Worm (Caenorhabditis elegans): ENCODE results near the gene vha-20.

vha-20 gene

DNA sequence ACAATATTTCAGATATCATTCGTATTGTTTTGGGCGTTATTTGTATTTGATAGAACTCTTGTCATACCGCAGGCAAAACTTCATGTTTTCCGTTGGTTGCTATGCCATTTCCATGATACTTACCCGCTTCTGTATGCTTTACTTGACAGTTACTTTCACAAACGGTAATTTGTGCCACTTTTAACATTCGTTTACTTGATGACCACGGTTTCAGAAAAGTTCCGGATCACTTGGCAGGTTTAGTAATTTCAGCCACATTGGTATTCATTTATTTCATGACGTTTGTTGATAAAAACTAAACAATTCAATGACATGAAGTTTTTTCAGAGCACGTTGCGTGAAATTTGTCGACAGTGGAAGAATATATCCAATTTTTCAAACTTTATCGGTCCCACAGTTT lies 15.2 kb upstream of the vha-20 start:
- TF ChIP-seq madf-2 (tag; optimal IDR thresholded peaks at IDR 0.05) (no peak), pqm-1 (tag; optimal IDR thresholded peaks at IDR 0.05) (no peak), ceh-18 (tag; optimal IDR thresholded peaks at IDR 0.05) (no peak), ets-4 (tag; optimal IDR thresholded peaks at IDR 0.05) (no peak), F13H6.1 (tag; optimal IDR thresholded peaks at IDR 0.05) (no peak), ceh-48 (tag; optimal IDR thresholded peaks at IDR 0.05) (no peak), sox-2 (GFP tag; IDR thresholded peaks at IDR 0.05) (no peak), nhr-232 (tag; optimal IDR thresholded peaks at IDR 0.05) (no peak), sdc-2 (tag; optimal IDR thresholded peaks at IDR 0.05) (no peak), ceh-14 (tag; optimal IDR thresholded peaks at IDR 0.05) (no peak), elt-4 (tag; optimal IDR thresholded peaks at IDR 0.05) (no peak), C08G9.2 (tag; optimal IDR thresholded peaks at IDR 0.05) (no peak), fkh-10 (GFP tag; optimal IDR thresholded peaks at IDR 0.05) (no peak), ceh-34 (tag; optimal IDR thresholded peaks at IDR 0.05) (no peak), hlh-13 (GFP tag; optimal IDR thresholded peaks at IDR 0.05) (no peak), dve-1 (tag; optimal IDR thresholded peaks at IDR 0.05) (no peak), ceh-22 (tag; optimal IDR thresholded peaks at IDR 0.05) (no peak), ceh-19 (GFP tag; optimal IDR thresholded peaks at IDR 0.05) (no peak), hlh-8 (tag; optimal IDR thresholded peaks at IDR 0.05) (no peak)

DNA sequence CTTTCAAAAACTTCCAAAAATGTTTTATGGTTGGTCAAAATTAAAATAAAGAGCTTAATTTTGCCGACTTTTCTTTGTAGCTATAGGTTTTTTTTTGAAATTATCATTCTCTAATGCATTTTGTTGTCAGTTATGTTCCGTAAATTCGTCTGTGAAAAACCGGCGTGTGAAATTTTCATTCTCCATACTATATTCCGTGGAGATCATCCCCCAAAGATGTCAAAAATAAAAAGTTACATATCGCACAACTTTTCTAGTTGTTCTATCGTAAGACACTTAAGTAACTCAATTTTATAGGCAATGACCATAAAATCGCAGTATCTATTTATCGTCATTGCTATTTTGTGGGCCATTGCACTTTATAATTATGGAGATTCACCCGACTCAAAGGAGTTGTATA lies 14.4 kb upstream of the vha-20 start, which contains the start of gene C37E2.10:
C37E2.10 (plus strand) TSS at position 301 of the 400 bp plus-strand sequence.
- TF ChIP-seq pha-4 (tag; optimal IDR thresholded peaks at IDR 0.05) (no peak), madf-2 (tag; optimal IDR thresholded peaks at IDR 0.05) (no peak), pqm-1 (tag; optimal IDR thresholded peaks at IDR 0.05) (no peak), unc-3 (GFP tag; conservative IDR thresholded peaks at IDR 0.05) (no peak), unc-3 (tag; optimal IDR thresholded peaks at IDR 0.05) (no peak), pha-2 (tag; optimal IDR thresholded peaks at IDR 0.05) (no peak), dve-1 (tag; optimal IDR thresholded peaks at IDR 0.05) (no peak), ceh-9 (tag; optimal IDR thresholded peaks at IDR 0.05) (no peak), sdc-2 (tag; optimal IDR thresholded peaks at IDR 0.05) (no peak), F13H6.1 (tag; optimal IDR thresholded peaks at IDR 0.05) (no peak), pax-1 (tag; optimal IDR thresholded peaks at IDR 0.05) (no peak), ztf-16 (tag; optimal IDR thresholded peaks at IDR 0.05) (no peak), ceh-31 (tag; optimal IDR thresholded peaks at IDR 0.05) (no peak), pat-9 (tag; optimal IDR thresholded peaks at IDR 0.05) (no peak), nhr-11 (tag; optimal IDR thresholded peaks at IDR 0.05) (no peak)

DNA sequence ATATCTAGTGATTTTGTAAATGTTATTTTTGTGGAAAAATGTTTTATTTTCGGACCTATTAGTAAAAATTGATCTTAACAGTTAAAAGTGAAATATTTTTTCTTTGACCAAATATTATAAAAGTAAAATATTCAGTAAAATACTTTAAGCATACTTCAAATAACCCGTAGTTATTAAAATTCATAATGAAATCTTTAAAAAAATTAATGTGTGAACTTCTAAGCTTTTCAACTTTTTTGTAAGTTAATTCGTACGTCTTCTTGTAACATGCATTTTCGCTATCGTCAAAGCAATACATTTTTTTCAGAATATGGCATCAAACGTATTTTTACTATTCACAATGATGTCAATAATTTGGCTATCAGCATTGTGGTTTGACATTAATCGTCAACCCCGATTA lies 11.4 kb upstream of the vha-20 start, which contains the start of gene C37E2.2:
C37E2.2 (plus strand) TSS at position 301 of the 400 bp plus-strand sequence.
- TF ChIP-seq K09A11.1 (tag; optimal IDR thresholded peaks at IDR 0.05; ENCODE audit: insufficient read depth) (no peak), ceh-22 (tag; optimal IDR thresholded peaks at IDR 0.05) (no peak), ceh-9 (tag; optimal IDR thresholded peaks at IDR 0.05) (no peak), sox-2 (GFP tag; IDR thresholded peaks at IDR 0.05) (no peak), dve-1 (tag; optimal IDR thresholded peaks at IDR 0.05) (no peak), fkh-10 (GFP tag; optimal IDR thresholded peaks at IDR 0.05) (no peak), unc-86 (tag; optimal IDR thresholded peaks at IDR 0.05) (no peak), gmeb-2 (tag; optimal IDR thresholded peaks at IDR 0.05) (no peak), zip-5 (tag; optimal IDR thresholded peaks at IDR 0.05) (no peak), hlh-6 (tag; optimal IDR thresholded peaks at IDR 0.05) (no peak), lin-11 (tag; optimal IDR thresholded peaks at IDR 0.05) (no peak), ref-2 (tag; optimal IDR thresholded peaks at IDR 0.05) (no peak), F13H6.1 (tag; optimal IDR thresholded peaks at IDR 0.05) (no peak), ttx-3 (tag; optimal IDR thresholded peaks at IDR 0.05) (no peak)

DNA sequence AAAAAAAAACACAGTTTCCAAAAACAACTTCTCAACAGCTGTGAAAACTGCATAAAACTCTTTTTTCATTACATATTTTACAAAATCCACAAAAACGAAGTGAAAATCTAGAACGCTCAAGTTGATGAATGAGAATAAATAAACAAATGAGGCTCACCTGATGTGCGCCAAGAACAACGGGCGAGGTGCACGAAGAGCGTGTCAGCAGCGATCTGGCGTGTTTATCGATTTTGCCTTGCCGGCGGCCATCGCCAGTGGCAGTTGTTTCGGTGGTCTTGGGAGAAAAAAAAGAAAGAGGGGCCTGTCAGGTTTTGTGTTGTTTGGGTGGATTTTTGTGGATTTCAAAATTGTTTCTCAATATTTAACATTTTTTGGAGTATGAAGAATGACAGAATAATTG lies 9.5 kb upstream of the vha-20 start, which contains the start of gene idhb-1:
idhb-1 (minus strand) TSS at position 214 of the 400 bp plus-strand sequence.
- TF ChIP-seq ceh-34 (tag; optimal IDR thresholded peaks at IDR 0.05), result peak; percentile 39
- TF ChIP-seq dve-1 (tag; optimal IDR thresholded peaks at IDR 0.05), result peak; percentile 39
- TF ChIP-seq hlh-15 (tag; optimal IDR thresholded peaks at IDR 0.05), result no peak
- no peak for TF ChIP-seq zip-5 (tag; optimal IDR thresholded peaks at IDR 0.05)
- peak; percentile 46 for TF ChIP-seq ceh-18 (tag; optimal IDR thresholded peaks at IDR 0.05)
- TF ChIP-seq ceh-31 (tag; optimal IDR thresholded peaks at IDR 0.05), result peak; percentile 50
- TF ChIP-seq unc-3 (GFP tag; conservative IDR thresholded peaks at IDR 0.05), result no peak
- TF ChIP-seq unc-3 (tag; optimal IDR thresholded peaks at IDR 0.05), result no peak
- TF ChIP-seq hlh-30 (tag; optimal IDR thresholded peaks at IDR 0.05; ENCODE audit: insufficient read depth), result peak; percentile 37
- TF ChIP-seq ceh-45 (GFP tag; IDR thresholded peaks at IDR 0.05), result no peak
- TF ChIP-seq ceh-48 (tag; optimal IDR thresholded peaks at IDR 0.05), result peak; percentile 83
- no peak for TF ChIP-seq mec-3 (tag; optimal IDR thresholded peaks at IDR 0.05; ENCODE audit: borderline replicate concordance)
- TF ChIP-seq fax-1 (tag; optimal IDR thresholded peaks at IDR 0.05), result no peak
- TF ChIP-seq sdc-2 (tag; optimal IDR thresholded peaks at IDR 0.05), result peak; percentile 54
- no peak for TF ChIP-seq che-1 (tag; optimal IDR thresholded peaks at IDR 0.05)
- no peak for TF ChIP-seq Y22D7AL.16 (tag; optimal IDR thresholded peaks at IDR 0.05)
- no peak for TF ChIP-seq pha-2 (tag; optimal IDR thresholded peaks at IDR 0.05)
- TF ChIP-seq nfya-1 (tag; optimal IDR thresholded peaks at IDR 0.05), result peak; percentile 67
- TF ChIP-seq fkh-10 (GFP tag; optimal IDR thresholded peaks at IDR 0.05), result no peak
- peak; percentile 54 for TF ChIP-seq tbx-2 (tag; optimal IDR thresholded peaks at IDR 0.05)
- no peak for TF ChIP-seq pax-1 (tag; optimal IDR thresholded peaks at IDR 0.05)
- TF ChIP-seq hlh-8 (tag; optimal IDR thresholded peaks at IDR 0.05), result no peak
- no peak for TF ChIP-seq ceh-14 (tag; optimal IDR thresholded peaks at IDR 0.05)

Data from whole organism, late embryonic.